Worm (Caenorhabditis elegans) whole organism, young adult: ENCODE data around the gene F32D8.5.

Experiments used
- B0035.1 ChIP-seq: sonication (generic microtip); optimal IDR thresholded peaks from 2 replicates; lab custom pipeline; 2016; ENCODE audit warnings: missing genetic modification characterization, mild to moderate bottlenecking, missing compliant biosample characterization, missing genotype, missing genetic modification reagents
- B0261.1 ChIP-seq: sonication (generic microtip); optimal IDR thresholded peaks from 2 replicates; lab custom pipeline; 2016; ENCODE audit warnings: mild to moderate bottlenecking, missing genetic modification characterization, moderate library complexity, missing compliant biosample characterization
- C17E4.6 ChIP-seq: fragments of 200-800 bp; sonication (Bioruptor generic); IDR thresholded peaks from 2 replicates; pipeline ENCODE4 v1.3.6; 2022; ENCODE audit warnings: missing genetic modification reagents, missing genetic modification characterization, missing compliant biosample characterization
- K12H6.12 ChIP-seq: fragments of 200-800 bp; sonication (Bioruptor generic); optimal IDR thresholded peaks from 2 replicates; lab custom pipeline; 2018; ENCODE audit warnings: mild to moderate bottlenecking, missing genetic modification characterization, missing compliant biosample characterization
- T26A5.8 ChIP-seq: sonication (generic microtip); optimal IDR thresholded peaks from 2 replicates; lab custom pipeline; 2016; ENCODE audit warnings: missing genetic modification characterization, missing compliant biosample characterization
- ama-1 ChIP-seq, 3 experiments: fragments of 150-350 bp in 1 of 3; sonication (generic microtip) in 2 of 3; optimal IDR thresholded peaks; 2 replicates each; lab custom pipeline; 2014 to 2018; ENCODE audit warnings: missing biosample characterization in 2 of 3, missing genetic modification characterization in 2 of 3, missing genetic modification reagents in 2 of 3
- aptf-3 ChIP-seq: fragments of 200-800 bp; sonication (Bioruptor generic); IDR thresholded peaks from 2 replicates; pipeline ENCODE4 v1.3.6; 2022; ENCODE audit warnings: missing genetic modification characterization, missing compliant biosample characterization
- atf-7 ChIP-seq: sonication (generic microtip); optimal IDR thresholded peaks from 2 replicates; lab custom pipeline; 2017; ENCODE audit warnings: mild to moderate bottlenecking, missing genetic modification characterization, missing compliant biosample characterization
- athp-1 ChIP-seq: sonication (generic microtip); optimal IDR thresholded peaks from 2 replicates; lab custom pipeline; 2017; ENCODE audit warnings: mild to moderate bottlenecking, missing genetic modification characterization, missing compliant biosample characterization
- attf-5 ChIP-seq: fragments of 200-800 bp; sonication (Bioruptor generic); optimal IDR thresholded peaks from 2 replicates; lab custom pipeline; 2018; ENCODE audit warnings: mild to moderate bottlenecking, missing genetic modification characterization, missing compliant biosample characterization
- cebp-1 ChIP-seq, 2 experiments: fragments of 200-800 bp in 1 of 2; sonication (Bioruptor generic) in 1 of 2; sonication (generic microtip) in 1 of 2; IDR thresholded peaks in 1 of 2; optimal IDR thresholded peaks in 1 of 2; 2 replicates each; pipeline versions ENCODE4 v1.3.6 to Lab custom; 2017 to 2022; ENCODE audit warnings: missing compliant biosample characterization in 2 of 2, missing genetic modification characterization in 2 of 2, mild to moderate bottlenecking in 1 of 2, missing genetic modification reagents in 1 of 2, moderate library complexity in 1 of 2
- ceh-100 ChIP-seq: fragments of 200-800 bp; sonication (Bioruptor generic); IDR thresholded peaks from 2 replicates; pipeline ENCODE4 v1.3.6; 2022; ENCODE audit warnings: missing genetic modification reagents, missing genetic modification characterization, missing compliant biosample characterization
- ceh-27 ChIP-seq: fragments of 200-800 bp; sonication (Bioruptor generic); optimal IDR thresholded peaks from 2 replicates; lab custom pipeline; 2018; ENCODE audit warnings: mild to moderate bottlenecking, missing genetic modification characterization, moderate library complexity, missing compliant biosample characterization
- ceh-91 ChIP-seq: fragments of 200-800 bp; sonication (Bioruptor generic); IDR thresholded peaks from 2 replicates; pipeline ENCODE4 v1.3.6; 2022; ENCODE audit warnings: missing genetic modification reagents, missing genetic modification characterization, missing compliant biosample characterization
- die-1 ChIP-seq: sonication (generic microtip); optimal IDR thresholded peaks from 2 replicates; lab custom pipeline; 2016; ENCODE audit warnings: missing genotype, mild to moderate bottlenecking, missing genetic modification characterization, missing compliant biosample characterization
- egl-18 ChIP-seq: fragments of 200-800 bp; sonication (Bioruptor generic); IDR thresholded peaks from 2 replicates; pipeline ENCODE4 v1.3.6; 2022; ENCODE audit warnings: missing genetic modification reagents, missing genetic modification characterization, missing compliant biosample characterization
- hmg-1.2 ChIP-seq: fragments of 200-800 bp; sonication (Bioruptor generic); IDR thresholded peaks from 2 replicates; pipeline ENCODE4 v1.3.6; 2022; ENCODE audit warnings: missing genetic modification reagents, missing genetic modification characterization, missing compliant biosample characterization
- lin-40 ChIP-seq: sonication (generic microtip); optimal IDR thresholded peaks from 2 replicates; lab custom pipeline; 2016; ENCODE audit warnings: missing genetic modification characterization, mild to moderate bottlenecking, missing compliant biosample characterization, missing genotype, missing genetic modification reagents
- madf-10 ChIP-seq: sonication (generic microtip); optimal IDR thresholded peaks from 2 replicates; lab custom pipeline; 2016; ENCODE audit warnings: mild to moderate bottlenecking, missing genetic modification characterization, missing compliant biosample characterization
- mel-28 ChIP-seq: sonication (generic microtip); optimal IDR thresholded peaks from 2 replicates; lab custom pipeline; 2016; ENCODE audit warnings: borderline replicate concordance, mild to moderate bottlenecking, missing genetic modification characterization, missing compliant biosample characterization
- nhr-80 ChIP-seq: sonication (generic microtip); optimal IDR thresholded peaks from 2 replicates; lab custom pipeline; 2016; ENCODE audit warnings: missing genetic modification characterization, missing compliant biosample characterization
- pha-4 ChIP-seq: fragments of 150-350 bp; sonication (generic microtip); optimal IDR thresholded peaks from 2 replicates; lab custom pipeline; 2014; ENCODE audit warnings: missing biosample characterization, missing genetic modification reagents, missing genetic modification characterization
- sea-2 ChIP-seq: fragments of 200-800 bp; sonication (Bioruptor generic); IDR thresholded peaks from 2 replicates; pipeline ENCODE4 v1.3.6; 2022; ENCODE audit warnings: missing genetic modification characterization, missing compliant biosample characterization
- snpc-3.4 ChIP-seq: sonication (generic microtip); optimal IDR thresholded peaks from 2 replicates; lab custom pipeline; 2017; ENCODE audit warnings: missing genetic modification characterization, mild to moderate bottlenecking, missing compliant biosample characterization, antibody characterized with exemption, moderate library complexity, missing genotype, missing genetic modification reagents
- tlf-1 ChIP-seq: fragments of 200-800 bp; sonication (Bioruptor generic); optimal IDR thresholded peaks from 2 replicates; lab custom pipeline; 2018; ENCODE audit warnings: mild to moderate bottlenecking, missing genetic modification characterization, missing compliant biosample characterization
- unc-62 ChIP-seq: fragments of 150-350 bp; optimal IDR thresholded peaks from 2 replicates; lab custom pipeline; 2014; ENCODE audit warnings: missing biosample characterization, missing genetic modification reagents, missing genetic modification characterization
- ztf-26 ChIP-seq: sonication (generic microtip); optimal IDR thresholded peaks from 2 replicates; lab custom pipeline; 2017; ENCODE audit warnings: missing genetic modification characterization, missing compliant biosample characterization

Gene F32D8.5

ce11 chrV:10859048-10859637, 35.5 kb upstream of the F32D8.5 start:
- TF ChIP-seq ceh-100 (GFP tag; lab: Robert Waterston, UW) (no peak), nhr-80 (peak; percentile 18), athp-1 (tag; lab: Kevin White, UChicago) (no peak), hmg-1.2 (GFP tag; lab: Robert Waterston, UW) (0 out of 2 replicates have a peak, but pooled peaks have one; percentile 16), unc-62 (GFP tag; lab: Kevin White, UChicago) (peak; percentile 37)

- TF ChIP-seq sea-2 (GFP tag; lab: Robert Waterston, UW) (no peak), B0035.1 (tag; lab: Kevin White, UChicago) (no peak), T26A5.8 (tag; lab: Kevin White, UChicago) (no peak), pha-4 (tag; lab: Kevin White, UChicago) (no peak), ceh-91 (no peak), hmg-1.2 (GFP tag; lab: Robert Waterston, UW) (no peak), nhr-80 (peak; percentile 81)
Observed at ce11 chrV:10859775-10860174, 34.8 kb upstream of the F32D8.5 start.

- no peak for TF ChIP-seq unc-62 (GFP tag; lab: Kevin White, UChicago)
- no peak for TF ChIP-seq madf-10
- TF ChIP-seq lin-40 (tag; lab: Kevin White, UChicago) = no peak
- TF ChIP-seq B0261.1 (tag; lab: Kevin White, UChicago) = no peak
- no peak for TF ChIP-seq atf-7 (tag; lab: Kevin White, UChicago)
- TF ChIP-seq ama-1 (optimal IDR thresholded peaks at IDR 0.05; lab: Kevin White, UChicago) = no peak
- no peak for TF ChIP-seq ama-1 (GFP tag; optimal IDR thresholded peaks at IDR 0.05; lab: Kevin White, UChicago)
- no peak for TF ChIP-seq egl-18 (GFP tag; lab: Robert Waterston, UW)
- TF ChIP-seq C17E4.6 (GFP tag; lab: Robert Waterston, UW) = no peak
- no peak for TF ChIP-seq tlf-1 (GFP tag; lab: Kevin White, UChicago)
- TF ChIP-seq mel-28 (tag; lab: Kevin White, UChicago) = no peak
- no peak for TF ChIP-seq snpc-3.4 (tag; lab: Kevin White, UChicago)
- no peak for TF ChIP-seq die-1 (tag; lab: Kevin White, UChicago)
- no peak for TF ChIP-seq ztf-26 (tag; lab: Kevin White, UChicago)
- no peak for TF ChIP-seq pha-4 (tag; lab: Kevin White, UChicago)
- no peak for TF ChIP-seq cebp-1 (GFP tag; IDR thresholded peaks at IDR 0.05; lab: Robert Waterston, UW)
- no peak for TF ChIP-seq cebp-1 (tag; optimal IDR thresholded peaks at IDR 0.05; lab: Kevin White, UChicago)
- TF ChIP-seq, all 124 proteins: peak for 0
Observed at ce11 chrV:10860526-10861037, 34.0 kb upstream of the F32D8.5 start.

ce11 chrV:10861611-10862262, 32.9 kb upstream of the F32D8.5 start:
- TF ChIP-seq athp-1 (tag; lab: Kevin White, UChicago) (no peak), aptf-3 (GFP tag; lab: Robert Waterston, UW) (no peak), ceh-27 (GFP tag; lab: Kevin White, UChicago) (peak; percentile 30), K12H6.12 (tag; lab: Kevin White, UChicago) (peak; percentile 40), attf-5 (GFP tag; lab: Kevin White, UChicago) (peak; percentile 18), cebp-1 (GFP tag; IDR thresholded peaks at IDR 0.05; lab: Robert Waterston, UW) (no peak), cebp-1 (tag; optimal IDR thresholded peaks at IDR 0.05; lab: Kevin White, UChicago) (peak; percentile 27), B0035.1 (tag; lab: Kevin White, UChicago) (no peak), nhr-80 (peak; percentile 10), tlf-1 (GFP tag; lab: Kevin White, UChicago) (no peak)
